Worm (Caenorhabditis elegans) whole organism, early embryonic: ENCODE data around the gene rbr-2.

Experiments
- B0310.2 ChIP-seq: sonication (generic microtip); optimal IDR thresholded peaks from 2 replicates; lab custom pipeline; 2016; ENCODE audit warnings: mild to moderate bottlenecking, missing genetic modification characterization, missing compliant biosample characterization
- F13C5.2 ChIP-seq: sonication (generic microtip); optimal IDR thresholded peaks from 2 replicates; lab custom pipeline; 2017; ENCODE audit warnings: mild to moderate bottlenecking, missing genetic modification characterization, inconsistent platforms, missing compliant biosample characterization
- aly-1 ChIP-seq: sonication (generic microtip); optimal IDR thresholded peaks from 2 replicates; lab custom pipeline; 2016; ENCODE audit warnings: missing genetic modification characterization, missing compliant biosample characterization
- ama-1 ChIP-seq: fragments of 150-350 bp; optimal IDR thresholded peaks from 2 replicates; lab custom pipeline; 2014
- ceh-13 ChIP-seq: fragments of 200-800 bp; sonication (Bioruptor generic); optimal IDR thresholded peaks from 2 replicates; lab custom pipeline; 2018; ENCODE audit warnings: mild to moderate bottlenecking, missing genetic modification characterization, missing compliant biosample characterization
- ceh-36 ChIP-seq: sonication (generic microtip); optimal IDR thresholded peaks from 2 replicates; lab custom pipeline; 2016; ENCODE audit warnings: missing genetic modification characterization, inconsistent platforms, missing compliant biosample characterization
- ets-7 ChIP-seq: sonication (generic microtip); optimal IDR thresholded peaks from 2 replicates; lab custom pipeline; 2016; ENCODE audit warnings: missing genotype, missing genetic modification characterization, missing compliant biosample characterization
- flt-1 ChIP-seq: fragments of 200-800 bp; sonication (Bioruptor generic); IDR thresholded peaks from 2 replicates; pipeline ENCODE4 v1.3.6; 2022; ENCODE audit warnings: missing genetic modification characterization, missing compliant biosample characterization
- hmbx-1 ChIP-seq: sonication (generic microtip); optimal IDR thresholded peaks from 2 replicates; lab custom pipeline; 2016; ENCODE audit warnings: mild to moderate bottlenecking, missing genetic modification characterization, missing compliant biosample characterization
- hmg-4 ChIP-seq: fragments of 200-800 bp; sonication (Bioruptor generic); optimal IDR thresholded peaks from 2 replicates; lab custom pipeline; 2018; ENCODE audit warnings: mild to moderate bottlenecking, missing genetic modification characterization, missing compliant biosample characterization
- hnd-1 ChIP-seq: sonication (generic microtip); optimal IDR thresholded peaks from 2 replicates; lab custom pipeline; 2016; ENCODE audit warnings: missing genetic modification characterization, missing compliant biosample characterization
- pes-1 ChIP-seq: fragments of 200-800 bp; sonication (Bioruptor generic); IDR thresholded peaks from 2 replicates; pipeline ENCODE4 v1.3.6; 2022; ENCODE audit warnings: missing genetic modification reagents, missing genetic modification characterization, missing compliant biosample characterization
- scrt-1 ChIP-seq: fragments of 200-800 bp; sonication (Bioruptor generic); IDR thresholded peaks from 2 replicates; pipeline ENCODE4 v1.3.6; 2022; ENCODE audit warnings: missing genetic modification characterization, missing compliant biosample characterization
- sea-1 ChIP-seq: fragments of 200-800 bp; sonication (Bioruptor generic); conservative IDR thresholded peaks from 2 replicates; pipeline ENCODE4 v1.3.6; 2022; ENCODE audit warnings: missing genetic modification characterization, missing compliant biosample characterization
- tbx-11 ChIP-seq: fragments of 200-800 bp; sonication (Bioruptor generic); IDR thresholded peaks from 2 replicates; pipeline ENCODE4 v1.3.6; 2022; ENCODE audit warnings: missing genetic modification characterization, missing compliant biosample characterization
- tbx-37 ChIP-seq: fragments of 200-800 bp; sonication (Bioruptor generic); conservative IDR thresholded peaks from 2 replicates; pipeline ENCODE4 v1.3.6; 2022; ENCODE audit warnings: missing genetic modification reagents, missing genetic modification characterization, missing compliant biosample characterization
- tra-4 ChIP-seq: sonication (generic microtip); optimal IDR thresholded peaks from 2 replicates; lab custom pipeline; 2017; ENCODE audit warnings: missing genetic modification characterization, missing compliant biosample characterization

The rbr-2 gene

DNA sequence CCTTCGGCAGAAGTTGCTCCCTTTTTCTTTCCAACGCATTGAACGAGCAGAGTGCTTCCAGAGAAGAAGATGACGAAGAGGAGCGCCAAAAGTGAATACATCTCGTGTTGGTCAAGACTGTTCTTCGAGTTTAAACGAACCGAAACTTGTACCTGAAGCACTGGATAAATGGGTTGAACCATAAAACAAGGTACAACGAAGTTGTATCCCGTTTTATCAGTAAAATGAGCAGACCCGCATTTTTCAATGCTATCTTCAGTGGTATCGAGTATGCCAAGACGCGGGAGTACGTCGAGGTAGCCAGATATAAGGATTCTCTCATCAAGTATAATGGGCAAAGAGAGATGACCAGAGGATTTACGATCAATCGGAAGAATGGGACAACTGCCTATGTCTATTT is 32.6 kb upstream of the rbr-2 start, which contains the start of gene F13E9.16:
Gene F13E9.16, minus strand, starts transcription at position 101 of the 400 bp plus-strand sequence.
- TF ChIP-seq B0310.2 (tag; lab: Kevin White, UChicago): no peak
- TF ChIP-seq ets-7 (tag; lab: Kevin White, UChicago): no peak
- no peak for TF ChIP-seq flt-1 (GFP tag; lab: Robert Waterston, UW)

DNA sequence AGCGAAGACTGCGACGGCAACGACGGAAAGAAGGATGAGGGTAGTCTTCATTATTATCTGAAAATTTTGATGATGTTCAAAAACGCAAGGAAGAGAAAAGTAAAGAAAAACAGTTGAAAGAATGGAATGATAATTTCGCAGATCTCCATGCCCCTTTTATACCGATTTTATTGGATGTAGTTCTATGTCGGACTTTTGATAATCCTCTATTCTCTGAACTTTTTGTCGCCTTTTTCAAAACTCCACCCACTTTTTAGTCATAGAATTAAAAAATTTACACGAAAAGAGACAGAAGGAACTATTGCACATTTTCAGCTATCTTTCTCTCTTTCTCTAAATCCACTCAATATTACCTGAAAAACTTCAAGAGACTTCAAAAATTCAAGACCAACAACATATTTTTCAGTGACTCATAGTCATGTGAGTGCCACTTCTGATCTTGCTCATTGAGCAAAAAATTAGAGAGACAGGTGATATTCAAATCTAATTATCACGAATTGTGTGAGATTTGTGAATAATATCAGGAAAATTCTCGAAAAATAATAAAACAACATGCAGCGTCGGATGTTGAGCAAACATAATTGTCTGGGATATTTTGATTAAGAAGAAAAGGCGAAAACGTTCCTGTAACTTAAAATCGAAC is 29.9 kb upstream of the rbr-2 start, which contains the start of gene F13E9.15:
Gene F13E9.15, minus strand, starts transcription at position 51 of the 643 bp plus-strand sequence.
- TF ChIP-seq tra-4 (tag; lab: Kevin White, UChicago): no peak
- no peak for TF ChIP-seq ceh-36 (tag; lab: Kevin White, UChicago)
- TF ChIP-seq pes-1 (GFP tag; lab: Robert Waterston, UW): no peak
- no peak for TF ChIP-seq tbx-11 (GFP tag; lab: Robert Waterston, UW)
- TF ChIP-seq aly-1 (tag; lab: Kevin White, UChicago): no peak
- TF ChIP-seq F13C5.2 (tag; lab: Kevin White, UChicago): no peak
- TF ChIP-seq sea-1 (GFP tag; lab: Robert Waterston, UW): no peak

DNA sequence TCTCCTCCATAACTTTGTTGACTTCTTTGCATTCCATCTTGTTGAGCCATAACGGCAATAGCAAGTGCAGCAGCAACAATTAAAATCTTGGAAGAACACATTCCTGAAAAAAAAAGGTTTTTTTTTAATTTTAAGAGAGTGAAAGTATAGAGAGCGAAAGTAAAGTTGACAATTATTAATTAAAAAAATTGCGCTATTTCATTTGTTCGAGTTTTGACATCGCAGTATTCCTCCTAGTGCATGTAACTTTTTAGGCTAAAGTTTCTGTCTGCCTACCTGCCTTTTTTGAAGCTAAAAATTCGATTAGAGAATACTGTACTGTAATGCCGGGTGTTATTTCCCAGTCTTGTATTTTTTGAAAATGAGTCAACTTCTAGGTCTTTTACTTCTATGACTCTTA is 27.9 kb upstream of the rbr-2 start, which contains the start of gene srlf-12:
Gene srlf-12, minus strand, starts transcription at position 101 of the 400 bp plus-strand sequence.
- no peak for TF ChIP-seq tbx-11 (GFP tag; lab: Robert Waterston, UW)
- TF ChIP-seq sea-1 (GFP tag; lab: Robert Waterston, UW): no peak
- TF ChIP-seq pes-1 (GFP tag; lab: Robert Waterston, UW): no peak

DNA sequence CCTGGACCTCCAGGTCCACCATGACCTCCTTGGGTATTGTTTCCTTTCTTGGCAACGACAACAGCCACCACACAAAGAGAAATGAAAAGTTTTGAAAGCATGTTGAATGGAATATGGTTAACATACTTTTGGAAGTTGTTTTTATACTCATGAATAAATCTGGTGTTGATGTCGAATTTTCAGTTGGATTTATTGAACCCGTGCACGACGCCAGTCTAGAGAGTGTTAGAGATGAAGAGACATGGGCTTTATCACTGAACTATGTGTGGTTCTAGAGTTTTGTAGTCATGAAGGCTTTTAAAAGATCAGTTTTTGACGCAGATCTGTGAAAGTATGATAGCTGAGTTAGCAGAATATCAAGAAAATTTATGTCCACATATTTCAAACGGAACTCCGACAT is 25.6 kb upstream of the rbr-2 start, which contains the start of gene srlf-14:
Gene srlf-14, minus strand, starts transcription at position 101 of the 400 bp plus-strand sequence.
- TF ChIP-seq scrt-1 (GFP tag; lab: Robert Waterston, UW) (no peak), tra-4 (tag; lab: Kevin White, UChicago) (no peak)

DNA sequence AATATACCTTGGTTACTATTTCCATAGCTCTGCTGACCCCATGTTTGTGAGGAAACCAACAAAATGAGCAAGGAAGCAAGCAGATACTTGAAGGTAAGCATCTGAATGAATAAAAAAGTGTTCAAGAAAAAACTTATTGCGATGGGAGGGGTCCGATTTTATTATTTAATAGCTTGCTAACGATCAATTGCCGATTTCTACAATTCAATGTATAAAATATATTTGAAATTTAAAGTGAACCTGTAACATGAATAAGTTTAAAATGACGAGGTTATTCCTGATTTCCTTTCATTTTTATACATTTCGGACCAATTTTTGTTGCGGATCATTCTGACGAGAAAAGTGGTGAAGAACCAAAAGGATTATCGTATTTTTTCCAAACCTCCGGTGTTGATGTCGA is 23.4 kb upstream of the rbr-2 start, which contains the start of gene srlf-13:
Gene srlf-13, minus strand, starts transcription at position 101 of the 400 bp plus-strand sequence.
- TF ChIP-seq sea-1 (GFP tag; lab: Robert Waterston, UW) (no peak), tbx-11 (GFP tag; lab: Robert Waterston, UW) (no peak), ets-7 (tag; lab: Kevin White, UChicago) (no peak), tbx-37 (GFP tag; lab: Robert Waterston, UW) (no peak), ceh-13 (GFP tag; lab: Kevin White, UChicago) (no peak), hnd-1 (no peak), aly-1 (tag; lab: Kevin White, UChicago) (no peak), tra-4 (tag; lab: Kevin White, UChicago) (no peak), hmbx-1 (tag; lab: Kevin White, UChicago) (no peak), B0310.2 (tag; lab: Kevin White, UChicago) (no peak), ama-1 (lab: Kevin White, UChicago) (no peak), ceh-36 (tag; lab: Kevin White, UChicago) (no peak), flt-1 (GFP tag; lab: Robert Waterston, UW) (no peak), hmg-4 (GFP tag; lab: Kevin White, UChicago) (no peak)

DNA sequence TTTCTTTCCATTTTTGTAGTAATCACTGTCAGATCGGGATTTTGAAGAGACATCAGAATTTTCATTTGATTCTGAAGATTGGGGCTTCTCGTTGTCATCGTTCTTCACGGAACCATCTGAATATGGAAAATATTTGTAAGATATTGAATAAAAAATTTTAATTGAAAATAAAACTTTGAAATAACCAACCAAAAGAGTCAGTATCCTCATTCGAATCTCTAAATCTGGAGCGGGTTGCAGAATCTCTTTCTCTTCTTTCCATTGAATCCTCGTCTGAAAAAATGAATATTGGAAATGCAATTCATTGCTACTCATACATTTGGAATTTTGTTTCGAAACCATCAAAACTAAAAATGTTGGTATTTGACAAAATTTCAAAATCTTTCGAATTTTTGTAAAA is 21.7 kb upstream of the rbr-2 start:
- TF ChIP-seq ceh-36 (tag; lab: Kevin White, UChicago): no peak
- TF ChIP-seq scrt-1 (GFP tag; lab: Robert Waterston, UW): no peak
- TF ChIP-seq ets-7 (tag; lab: Kevin White, UChicago): no peak
- no peak for TF ChIP-seq ceh-13 (GFP tag; lab: Kevin White, UChicago)
- no peak for TF ChIP-seq sea-1 (GFP tag; lab: Robert Waterston, UW)

DNA sequence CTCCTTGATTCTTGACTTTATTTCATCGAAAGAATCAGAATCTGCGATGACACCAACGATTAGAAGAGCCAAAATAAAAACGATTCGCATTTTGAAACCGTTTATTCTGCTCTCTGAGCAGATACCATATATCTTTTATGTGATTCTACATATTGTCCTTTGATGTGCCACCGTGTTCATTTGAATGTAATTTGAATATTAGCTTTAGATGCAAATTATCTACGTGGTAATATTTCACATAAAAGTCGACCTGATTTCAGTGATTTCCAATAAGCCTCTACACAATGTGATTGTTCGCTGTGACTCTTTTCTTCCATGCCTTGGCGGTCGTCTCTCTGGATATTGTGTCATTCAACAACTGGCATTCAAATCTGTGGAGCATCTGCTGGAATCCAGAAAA is 20.8 kb upstream of the rbr-2 start, which contains the start of the genes F13E9.9 and F13E9.19:
Gene F13E9.9, minus strand, starts transcription at position 101 of the 400 bp plus-strand sequence.
Gene F13E9.19, plus strand, starts transcription at position 316 of the 400 bp plus-strand sequence.
- TF ChIP-seq tbx-11 (GFP tag; lab: Robert Waterston, UW) (no peak), scrt-1 (GFP tag; lab: Robert Waterston, UW) (no peak), ceh-36 (tag; lab: Kevin White, UChicago) (no peak), F13C5.2 (tag; lab: Kevin White, UChicago) (no peak), tra-4 (tag; lab: Kevin White, UChicago) (no peak), flt-1 (GFP tag; lab: Robert Waterston, UW) (no peak)

DNA sequence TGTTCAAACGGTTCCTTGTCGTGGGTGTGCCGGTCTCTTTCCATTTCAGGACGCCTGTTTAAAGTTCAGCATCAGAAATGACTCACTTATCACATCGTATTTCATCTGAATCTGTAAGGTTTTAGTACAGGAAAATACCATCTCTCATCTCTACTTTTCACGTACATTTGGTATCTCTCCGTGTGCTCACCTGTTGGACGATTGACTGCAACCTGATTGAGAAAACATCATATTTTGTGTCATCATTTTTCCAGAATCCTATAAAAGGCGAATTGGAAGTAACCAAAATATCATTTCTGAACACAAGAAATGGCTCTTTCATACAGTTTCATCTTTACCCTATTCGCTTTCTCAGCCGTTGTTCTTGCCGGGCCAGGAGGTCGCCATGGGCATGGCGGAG is 19.8 kb upstream of the rbr-2 start, which contains the start of gene srlf-30:
Gene srlf-30, plus strand, starts transcription at position 301 of the 400 bp plus-strand sequence.
- no peak for TF ChIP-seq aly-1 (tag; lab: Kevin White, UChicago)
- TF ChIP-seq pes-1 (GFP tag; lab: Robert Waterston, UW): no peak
- TF ChIP-seq tra-4 (tag; lab: Kevin White, UChicago): no peak
- no peak for TF ChIP-seq ceh-36 (tag; lab: Kevin White, UChicago)
- no peak for TF ChIP-seq tbx-11 (GFP tag; lab: Robert Waterston, UW)
- TF ChIP-seq scrt-1 (GFP tag; lab: Robert Waterston, UW): no peak
- no peak for TF ChIP-seq hmbx-1 (tag; lab: Kevin White, UChicago)
- no peak for TF ChIP-seq ama-1 (lab: Kevin White, UChicago)
- TF ChIP-seq sea-1 (GFP tag; lab: Robert Waterston, UW): no peak
- TF ChIP-seq F13C5.2 (tag; lab: Kevin White, UChicago): no peak
